Worm (Caenorhabditis elegans): ENCODE results near the gene skr-14.

The skr-14 gene

DNA sequence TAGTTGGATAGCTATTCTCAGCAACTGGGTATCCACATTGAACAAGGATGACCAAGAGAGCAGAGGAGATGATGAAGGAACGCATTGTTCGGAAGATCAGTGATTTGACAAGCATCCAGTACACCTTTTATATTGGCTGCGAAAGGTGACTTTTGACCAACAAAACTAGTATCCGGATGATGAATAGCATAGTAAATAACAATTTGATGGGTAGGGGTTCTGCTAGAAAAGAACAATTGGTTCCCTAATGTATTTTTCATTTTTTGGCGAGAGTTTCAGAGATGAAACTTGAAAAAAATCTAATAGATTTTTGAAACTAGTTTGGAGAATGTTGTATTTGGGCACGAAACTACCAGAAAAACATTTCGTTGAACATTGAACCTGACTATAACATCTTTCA lies 6.8 kb upstream of the skr-14 start, which contains the start of gene Y47D7A.11:
Gene Y47D7A.11 (minus strand): TSS at position 101 of the 400 bp plus-strand sequence.
- no peak for TF ChIP-seq tab-1 (GFP tag; IDR thresholded peaks at IDR 0.05)
- no peak for TF ChIP-seq ztf-29 (GFP tag; IDR thresholded peaks at IDR 0.05)
- TF ChIP-seq flt-1 (GFP tag; IDR thresholded peaks at IDR 0.05): no peak
- no peak for TF ChIP-seq med-1 (GFP tag; optimal IDR thresholded peaks at IDR 0.05; ENCODE audit: insufficient read depth)
- no peak for TF ChIP-seq cog-1 (tag; optimal IDR thresholded peaks at IDR 0.05)
- no peak for TF ChIP-seq ref-1 (GFP tag; conservative IDR thresholded peaks at IDR 0.05)
- no peak for TF ChIP-seq T22C8.4 (GFP tag; IDR thresholded peaks at IDR 0.05)
- TF ChIP-seq ztf-23 (GFP tag; IDR thresholded peaks at IDR 0.05): no peak

DNA sequence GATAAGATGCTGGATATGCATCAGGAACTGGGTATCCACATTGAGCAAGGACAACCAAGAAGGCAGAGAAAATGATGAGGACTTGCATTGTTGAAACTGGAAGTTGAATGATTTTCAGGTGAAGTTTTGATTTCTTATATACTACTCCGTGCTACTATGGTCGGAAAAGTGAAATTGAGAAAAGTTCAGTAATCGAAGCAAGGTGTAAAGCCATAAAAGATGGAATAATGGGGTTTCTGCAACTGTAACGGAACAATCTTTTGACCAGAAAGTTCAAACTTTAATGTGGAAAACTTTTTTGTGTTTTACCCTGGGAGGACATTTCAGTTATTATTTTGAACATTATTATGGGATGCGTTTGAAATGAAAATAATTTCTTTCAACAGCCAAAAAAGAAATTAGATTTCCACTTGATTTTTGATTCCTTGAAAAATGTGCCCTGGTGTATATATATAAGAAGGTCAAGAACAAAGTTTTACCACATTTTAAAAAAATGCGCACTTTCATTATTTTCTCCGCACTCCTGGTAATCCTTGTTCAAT lies 2.6 kb upstream of the skr-14 start, which contains the start of the genes Y47D7A.9 and Y47D7A.19:
Gene Y47D7A.9 (minus strand): TSS at position 101 of the 542 bp plus-strand sequence.
Gene Y47D7A.19 (plus strand): TSS at position 492 of the 542 bp plus-strand sequence.
- TF ChIP-seq cog-1 (tag; optimal IDR thresholded peaks at IDR 0.05) (no peak), flt-1 (GFP tag; IDR thresholded peaks at IDR 0.05) (no peak), ztf-23 (GFP tag; IDR thresholded peaks at IDR 0.05) (no peak), ztf-29 (GFP tag; IDR thresholded peaks at IDR 0.05) (no peak), ref-1 (GFP tag; conservative IDR thresholded peaks at IDR 0.05) (no peak), klf-2 (GFP tag; conservative IDR thresholded peaks at IDR 0.05) (no peak), T22C8.4 (GFP tag; IDR thresholded peaks at IDR 0.05) (no peak), tab-1 (GFP tag; IDR thresholded peaks at IDR 0.05) (no peak), med-1 (GFP tag; optimal IDR thresholded peaks at IDR 0.05; ENCODE audit: insufficient read depth) (no peak)

DNA sequence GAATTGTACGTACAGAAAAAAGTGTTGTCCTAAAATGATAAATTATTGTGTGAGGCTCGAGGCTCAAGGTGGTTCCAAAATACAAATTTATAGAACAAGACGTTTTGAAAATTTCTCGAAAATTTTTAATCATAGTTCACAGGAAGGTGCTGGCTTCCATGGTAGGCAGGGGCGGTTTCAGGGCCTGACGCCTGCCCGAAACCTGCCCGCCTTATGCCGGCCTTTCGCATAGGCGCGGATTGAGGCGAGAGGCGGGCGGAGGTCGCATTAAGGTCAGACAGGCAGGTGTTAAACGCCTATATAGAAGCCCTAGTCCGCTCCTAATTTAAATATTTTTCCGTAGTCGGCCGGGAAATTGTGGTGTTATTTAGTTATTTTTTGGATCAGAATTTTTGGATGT lies 1.7 kb upstream of the skr-14 start:
- no peak for TF ChIP-seq med-1 (GFP tag; optimal IDR thresholded peaks at IDR 0.05; ENCODE audit: insufficient read depth)
- TF ChIP-seq flt-1 (GFP tag; IDR thresholded peaks at IDR 0.05): no peak
- TF ChIP-seq tab-1 (GFP tag; IDR thresholded peaks at IDR 0.05): no peak
- TF ChIP-seq cog-1 (tag; optimal IDR thresholded peaks at IDR 0.05): no peak
- no peak for TF ChIP-seq T22C8.4 (GFP tag; IDR thresholded peaks at IDR 0.05)
- no peak for TF ChIP-seq ztf-23 (GFP tag; IDR thresholded peaks at IDR 0.05)
- no peak for TF ChIP-seq ref-1 (GFP tag; conservative IDR thresholded peaks at IDR 0.05)
- no peak for TF ChIP-seq klf-2 (GFP tag; conservative IDR thresholded peaks at IDR 0.05)
- TF ChIP-seq ztf-29 (GFP tag; IDR thresholded peaks at IDR 0.05): no peak

DNA sequence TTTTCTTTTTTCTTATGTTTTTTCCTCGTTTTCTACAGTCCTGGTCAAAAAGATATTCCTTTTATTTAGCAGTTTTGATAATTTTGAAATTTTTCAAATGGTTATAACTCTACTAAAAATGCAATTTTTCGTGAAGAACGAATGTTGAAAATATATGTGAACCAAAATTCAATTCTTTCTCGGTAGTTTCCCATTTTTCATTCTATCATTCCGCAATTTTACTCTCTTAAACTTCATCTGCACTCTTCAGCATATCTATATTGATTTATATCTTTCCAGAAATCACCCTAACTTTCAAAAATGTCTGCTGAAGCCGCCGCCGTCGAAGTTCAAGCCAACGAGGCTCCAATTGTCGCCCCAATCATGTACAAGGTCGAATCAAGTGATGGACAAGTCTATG lies 752 bp upstream of the skr-14 start, which contains the start of gene skr-7:
Gene skr-7 (plus strand): TSS at position 301 of the 400 bp plus-strand sequence.
- TF ChIP-seq ztf-23 (GFP tag; IDR thresholded peaks at IDR 0.05) (no peak), klf-2 (GFP tag; conservative IDR thresholded peaks at IDR 0.05) (no peak), T22C8.4 (GFP tag; IDR thresholded peaks at IDR 0.05) (no peak), flt-1 (GFP tag; IDR thresholded peaks at IDR 0.05) (no peak), cog-1 (tag; optimal IDR thresholded peaks at IDR 0.05) (no peak), ref-1 (GFP tag; conservative IDR thresholded peaks at IDR 0.05) (no peak), tab-1 (GFP tag; IDR thresholded peaks at IDR 0.05) (no peak), med-1 (GFP tag; optimal IDR thresholded peaks at IDR 0.05; ENCODE audit: insufficient read depth) (no peak), ztf-29 (GFP tag; IDR thresholded peaks at IDR 0.05) (no peak)

DNA sequence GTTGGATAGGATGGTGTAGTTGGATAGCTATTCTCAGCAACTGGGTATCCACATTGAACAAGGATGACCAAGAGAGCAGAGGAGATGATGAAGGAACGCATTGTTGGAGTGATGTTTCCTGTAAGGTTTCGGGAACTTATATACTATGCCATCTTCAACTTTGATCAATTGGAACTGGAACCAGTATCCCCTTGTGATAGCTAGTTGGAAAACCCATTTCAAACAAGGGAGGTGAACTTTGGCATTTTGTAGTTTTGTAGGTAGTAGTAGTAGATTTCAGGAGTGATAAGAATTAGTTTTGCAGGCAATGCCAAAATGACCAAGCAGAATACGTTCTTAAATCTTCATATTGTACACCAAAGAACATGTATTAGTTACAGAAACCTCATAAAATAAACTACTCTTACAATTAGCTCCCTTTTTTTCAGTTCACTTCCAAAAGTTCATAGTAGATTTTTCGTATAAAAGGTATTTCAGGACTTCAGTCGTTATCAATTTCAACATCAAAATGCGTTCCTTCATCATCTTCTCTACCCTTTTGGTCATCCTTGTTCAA lies 1.5 kb downstream of the skr-14 start, which contains the start of the genes Y47D7A.7 and Y47D7A.2:
Gene Y47D7A.7 (minus strand): TSS at position 101 of the 556 bp plus-strand sequence.
Gene Y47D7A.2 (plus strand): TSS at position 506 of the 556 bp plus-strand sequence.
- TF ChIP-seq klf-2 (GFP tag; conservative IDR thresholded peaks at IDR 0.05): no peak
- no peak for TF ChIP-seq ztf-29 (GFP tag; IDR thresholded peaks at IDR 0.05)
- TF ChIP-seq med-1 (GFP tag; optimal IDR thresholded peaks at IDR 0.05; ENCODE audit: insufficient read depth): no peak
- no peak for TF ChIP-seq T22C8.4 (GFP tag; IDR thresholded peaks at IDR 0.05)
- TF ChIP-seq tab-1 (GFP tag; IDR thresholded peaks at IDR 0.05): no peak
- no peak for TF ChIP-seq ztf-23 (GFP tag; IDR thresholded peaks at IDR 0.05)
- no peak for TF ChIP-seq flt-1 (GFP tag; IDR thresholded peaks at IDR 0.05)
- TF ChIP-seq ref-1 (GFP tag; conservative IDR thresholded peaks at IDR 0.05): no peak
- no peak for TF ChIP-seq cog-1 (tag; optimal IDR thresholded peaks at IDR 0.05)

DNA sequence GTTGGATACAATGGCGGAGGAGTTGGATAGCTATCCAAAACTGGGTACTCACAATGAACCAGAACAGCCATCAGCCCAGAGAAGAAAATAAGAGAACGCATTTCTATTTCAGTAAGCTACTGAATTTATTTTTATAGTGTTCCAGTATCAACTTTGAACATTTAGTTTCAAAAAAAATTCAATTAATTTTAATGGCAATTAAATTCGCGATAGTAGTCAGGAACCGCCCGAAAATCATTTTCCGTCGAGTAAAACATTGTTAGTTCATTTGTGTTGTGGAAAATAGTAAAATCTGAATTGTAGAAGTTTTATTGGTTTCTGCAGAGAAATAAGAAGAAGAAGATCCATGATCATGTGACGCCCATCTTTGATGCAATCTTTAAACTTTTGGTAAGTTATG lies 3.3 kb downstream of the skr-14 start, which contains the start of gene Y47D7A.6:
Gene Y47D7A.6 (minus strand): TSS at position 101 of the 400 bp plus-strand sequence.
- TF ChIP-seq ztf-23 (GFP tag; IDR thresholded peaks at IDR 0.05): no peak
- no peak for TF ChIP-seq ref-1 (GFP tag; conservative IDR thresholded peaks at IDR 0.05)
- TF ChIP-seq T22C8.4 (GFP tag; IDR thresholded peaks at IDR 0.05): no peak
- TF ChIP-seq flt-1 (GFP tag; IDR thresholded peaks at IDR 0.05): no peak
- TF ChIP-seq med-1 (GFP tag; optimal IDR thresholded peaks at IDR 0.05; ENCODE audit: insufficient read depth): no peak
- no peak for TF ChIP-seq ztf-29 (GFP tag; IDR thresholded peaks at IDR 0.05)
- no peak for TF ChIP-seq klf-2 (GFP tag; conservative IDR thresholded peaks at IDR 0.05)

DNA sequence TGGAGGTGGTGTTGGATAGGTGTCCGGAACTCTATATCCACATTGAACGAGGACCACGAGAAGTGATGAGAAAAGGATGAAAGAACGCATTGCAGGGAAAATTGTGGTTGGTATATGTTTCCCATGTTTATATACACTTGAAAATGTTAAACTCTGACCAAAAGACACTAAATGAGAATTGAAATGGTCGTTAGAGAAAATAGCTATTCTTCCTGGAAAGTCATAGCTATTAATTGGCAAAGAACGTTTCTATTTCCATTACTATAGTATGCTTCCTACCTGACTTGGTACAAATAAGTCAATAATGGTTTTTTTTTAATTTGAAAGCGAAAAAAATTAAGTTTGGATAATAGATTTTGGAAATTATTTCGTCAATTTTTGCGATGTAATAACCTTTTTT lies 4.7 kb downstream of the skr-14 start, which contains the start of gene Y47D7A.18:
Gene Y47D7A.18 (minus strand): TSS at position 101 of the 400 bp plus-strand sequence.
- TF ChIP-seq T22C8.4 (GFP tag; IDR thresholded peaks at IDR 0.05): no peak
- TF ChIP-seq ztf-23 (GFP tag; IDR thresholded peaks at IDR 0.05): no peak
- no peak for TF ChIP-seq klf-2 (GFP tag; conservative IDR thresholded peaks at IDR 0.05)
- TF ChIP-seq flt-1 (GFP tag; IDR thresholded peaks at IDR 0.05): no peak
- TF ChIP-seq tab-1 (GFP tag; IDR thresholded peaks at IDR 0.05): no peak
- no peak for TF ChIP-seq ref-1 (GFP tag; conservative IDR thresholded peaks at IDR 0.05)
- TF ChIP-seq ztf-29 (GFP tag; IDR thresholded peaks at IDR 0.05): no peak
- no peak for TF ChIP-seq cog-1 (tag; optimal IDR thresholded peaks at IDR 0.05)

DNA sequence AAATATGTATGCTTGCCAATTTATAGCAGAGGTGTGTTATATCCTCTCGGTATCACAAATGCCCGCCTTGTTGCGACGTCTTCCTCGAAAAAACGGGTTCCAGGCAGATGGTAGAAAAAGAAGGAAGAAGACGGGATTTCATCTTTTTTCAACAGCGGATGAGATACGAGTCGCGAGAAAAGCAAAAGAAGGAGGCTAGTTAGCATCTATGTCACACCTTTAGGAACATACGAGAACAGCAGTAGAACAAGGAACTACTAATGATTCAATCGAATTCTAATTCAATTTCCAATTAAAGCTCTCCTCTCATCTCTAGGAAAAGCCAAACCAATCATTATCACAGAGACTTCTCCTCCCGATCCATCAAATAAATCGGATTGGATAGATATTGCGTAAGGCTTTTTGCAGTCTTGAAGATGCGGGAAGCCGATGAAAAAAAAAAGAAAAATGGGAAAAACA lies 6.7 kb downstream of the skr-14 start, which contains the start of gene grl-5:
Gene grl-5 (minus strand): TSS at position 51 of the 459 bp plus-strand sequence.
- TF ChIP-seq med-1 (GFP tag; optimal IDR thresholded peaks at IDR 0.05; ENCODE audit: insufficient read depth) (no peak), T22C8.4 (GFP tag; IDR thresholded peaks at IDR 0.05) (no peak), klf-2 (GFP tag; conservative IDR thresholded peaks at IDR 0.05) (no peak), flt-1 (GFP tag; IDR thresholded peaks at IDR 0.05) (no peak), ztf-29 (GFP tag; IDR thresholded peaks at IDR 0.05) (no peak), cog-1 (tag; optimal IDR thresholded peaks at IDR 0.05) (no peak), tab-1 (GFP tag; IDR thresholded peaks at IDR 0.05) (no peak), ref-1 (GFP tag; conservative IDR thresholded peaks at IDR 0.05) (no peak), ztf-23 (GFP tag; IDR thresholded peaks at IDR 0.05) (no peak)

DNA sequence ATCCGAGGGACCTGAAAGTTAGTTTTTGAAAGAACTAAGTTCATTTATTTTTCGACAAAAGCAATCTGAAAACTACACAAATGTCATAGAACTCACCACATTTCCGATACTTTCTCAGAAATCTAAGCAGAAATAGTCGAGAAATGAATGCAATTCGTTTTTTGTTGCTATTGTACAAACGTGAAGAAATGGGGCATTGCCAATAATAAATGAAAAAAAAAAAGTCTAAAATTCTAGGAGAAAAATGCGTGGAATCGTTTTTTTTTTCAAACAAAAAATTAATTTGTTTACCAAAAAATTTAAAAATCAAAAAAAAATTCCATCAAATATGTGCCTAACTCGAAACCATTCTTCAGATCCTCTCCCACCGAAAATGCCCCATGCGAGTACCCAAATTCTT lies 9.7 kb downstream of the skr-14 start, which contains the start of gene Y47D7A.17:
Gene Y47D7A.17 (minus strand): TSS at position 101 of the 400 bp plus-strand sequence.
- TF ChIP-seq ztf-29 (GFP tag; IDR thresholded peaks at IDR 0.05) (no peak), T22C8.4 (GFP tag; IDR thresholded peaks at IDR 0.05) (no peak), cog-1 (tag; optimal IDR thresholded peaks at IDR 0.05) (no peak), tab-1 (GFP tag; IDR thresholded peaks at IDR 0.05) (no peak), klf-2 (GFP tag; conservative IDR thresholded peaks at IDR 0.05) (no peak), med-1 (GFP tag; optimal IDR thresholded peaks at IDR 0.05; ENCODE audit: insufficient read depth) (no peak), ref-1 (GFP tag; conservative IDR thresholded peaks at IDR 0.05) (no peak), flt-1 (GFP tag; IDR thresholded peaks at IDR 0.05) (no peak), ztf-23 (GFP tag; IDR thresholded peaks at IDR 0.05) (no peak)
